Worm (Caenorhabditis elegans): ENCODE data around the gene ZK666.15.

ce11 chrII:10505949-10506348 is 19.1 kb downstream of the ZK666.15 start:
- TF ChIP-seq him-1 (tag; optimal IDR thresholded peaks at IDR 0.05) (no peak), dao-5 (tag; optimal IDR thresholded peaks at IDR 0.05) (no peak)

All from whole organism, L4/young adult.